Worm (Caenorhabditis elegans) whole organism, young adult: ENCODE measurements around the gene swan-1.

Experiments used
- B0035.1 ChIP-seq: sonication (generic microtip); optimal IDR thresholded peaks from 2 replicates; lab custom pipeline; 2016; ENCODE audit warnings: missing genetic modification characterization, mild to moderate bottlenecking, missing compliant biosample characterization, missing genotype, missing genetic modification reagents
- B0336.3 ChIP-seq: fragments of 200-800 bp; sonication (Bioruptor generic); IDR thresholded peaks from 2 replicates; pipeline ENCODE4 v1.3.6; 2022; ENCODE audit warnings: missing genetic modification characterization, missing compliant biosample characterization
- F22D6.2 ChIP-seq: sonication (generic microtip); optimal IDR thresholded peaks from 2 replicates; lab custom pipeline; 2016; ENCODE audit warnings: mild to moderate bottlenecking, missing genetic modification characterization, missing compliant biosample characterization
- F37B4.10 ChIP-seq: fragments of 200-800 bp; sonication (Bioruptor generic); IDR thresholded peaks from 2 replicates; pipeline ENCODE4 v1.3.6; 2022; ENCODE audit warnings: missing genetic modification characterization, missing compliant biosample characterization
- K11D2.4 ChIP-seq: fragments of 200-800 bp; sonication (Bioruptor generic); IDR thresholded peaks from 2 replicates; pipeline ENCODE4 v1.3.6; 2022; ENCODE audit warnings: missing genetic modification reagents, missing genetic modification characterization, missing compliant biosample characterization
- K12H6.12 ChIP-seq: fragments of 200-800 bp; sonication (Bioruptor generic); optimal IDR thresholded peaks from 2 replicates; lab custom pipeline; 2018; ENCODE audit warnings: mild to moderate bottlenecking, missing genetic modification characterization, missing compliant biosample characterization
- Y53G8AR.9 ChIP-seq: fragments of 200-800 bp; sonication (Bioruptor generic); conservative IDR thresholded peaks from 2 replicates; pipeline ENCODE4 v1.3.6; 2022; ENCODE audit warnings: missing genetic modification reagents, missing genetic modification characterization, missing compliant biosample characterization
- Y56A3A.18 ChIP-seq: fragments of 200-800 bp; sonication (Bioruptor generic); IDR thresholded peaks from 2 replicates; pipeline ENCODE4 v1.3.6; 2022; ENCODE audit warnings: missing genetic modification reagents, missing genetic modification characterization, missing compliant biosample characterization
- Y95B8A.8 ChIP-seq: fragments of 200-800 bp; sonication (Bioruptor generic); IDR thresholded peaks from 2 replicates; pipeline ENCODE4 v1.3.6; 2022; ENCODE audit warnings: missing genetic modification reagents, missing genetic modification characterization, missing compliant biosample characterization
- ZK185.1 ChIP-seq: sonication (generic microtip); optimal IDR thresholded peaks from 2 replicates; lab custom pipeline; 2016; ENCODE audit warnings: mild to moderate bottlenecking, missing genetic modification characterization, missing compliant biosample characterization; ENCODE audit not compliant: poor library complexity, severe bottlenecking
- ama-1 ChIP-seq, 3 experiments: fragments of 150-350 bp in 1 of 3; sonication (generic microtip) in 2 of 3; optimal IDR thresholded peaks; 2 replicates each; lab custom pipeline; 2014 to 2018; ENCODE audit warnings: missing biosample characterization in 2 of 3, missing genetic modification characterization in 2 of 3, missing genetic modification reagents in 2 of 3
- athp-1 ChIP-seq: sonication (generic microtip); optimal IDR thresholded peaks from 2 replicates; lab custom pipeline; 2017; ENCODE audit warnings: mild to moderate bottlenecking, missing genetic modification characterization, missing compliant biosample characterization
- ccch-3 ChIP-seq: fragments of 200-800 bp; sonication (Bioruptor generic); optimal IDR thresholded peaks from 2 replicates; lab custom pipeline; 2018; ENCODE audit warnings: mild to moderate bottlenecking, missing genetic modification characterization, missing compliant biosample characterization
- cebp-1 ChIP-seq, 2 experiments: fragments of 200-800 bp in 1 of 2; sonication (Bioruptor generic) in 1 of 2; sonication (generic microtip) in 1 of 2; IDR thresholded peaks in 1 of 2; optimal IDR thresholded peaks in 1 of 2; 2 replicates each; pipeline versions ENCODE4 v1.3.6 to Lab custom; 2017 to 2022; ENCODE audit warnings: missing compliant biosample characterization in 2 of 2, missing genetic modification characterization in 2 of 2, mild to moderate bottlenecking in 1 of 2, missing genetic modification reagents in 1 of 2, moderate library complexity in 1 of 2
- ceh-100 ChIP-seq: fragments of 200-800 bp; sonication (Bioruptor generic); IDR thresholded peaks from 2 replicates; pipeline ENCODE4 v1.3.6; 2022; ENCODE audit warnings: missing genetic modification reagents, missing genetic modification characterization, missing compliant biosample characterization
- ceh-27 ChIP-seq: fragments of 200-800 bp; sonication (Bioruptor generic); optimal IDR thresholded peaks from 2 replicates; lab custom pipeline; 2018; ENCODE audit warnings: mild to moderate bottlenecking, missing genetic modification characterization, moderate library complexity, missing compliant biosample characterization
- dox-1 ChIP-seq: fragments of 200-800 bp; sonication (Bioruptor generic); IDR thresholded peaks from 2 replicates; pipeline ENCODE4 v1.3.6; 2022; ENCODE audit warnings: missing genetic modification reagents, missing genetic modification characterization, missing compliant biosample characterization
- dpl-1 ChIP-seq: fragments of 150-350 bp; optimal IDR thresholded peaks from 2 replicates; lab custom pipeline; 2014; ENCODE audit warnings: missing biosample characterization, missing genetic modification reagents, missing genetic modification characterization
- egl-18 ChIP-seq: fragments of 200-800 bp; sonication (Bioruptor generic); IDR thresholded peaks from 2 replicates; pipeline ENCODE4 v1.3.6; 2022; ENCODE audit warnings: missing genetic modification reagents, missing genetic modification characterization, missing compliant biosample characterization
- fkh-3 ChIP-seq: sonication (generic microtip); optimal IDR thresholded peaks from 2 replicates; lab custom pipeline; 2016; ENCODE audit warnings: mild to moderate bottlenecking, missing genetic modification characterization, missing compliant biosample characterization
- gei-17 ChIP-seq: fragments of 200-800 bp; sonication (Bioruptor generic); optimal IDR thresholded peaks from 2 replicates; lab custom pipeline; 2018; ENCODE audit warnings: mild to moderate bottlenecking, missing genetic modification characterization, missing compliant biosample characterization
- hmg-1.2 ChIP-seq: fragments of 200-800 bp; sonication (Bioruptor generic); IDR thresholded peaks from 2 replicates; pipeline ENCODE4 v1.3.6; 2022; ENCODE audit warnings: missing genetic modification reagents, missing genetic modification characterization, missing compliant biosample characterization
- let-526 ChIP-seq: fragments of 200-800 bp; sonication (Bioruptor generic); IDR thresholded peaks from 2 replicates; pipeline ENCODE4 v1.3.6; 2022; ENCODE audit warnings: missing genetic modification reagents, missing genetic modification characterization, missing compliant biosample characterization
- let-607 ChIP-seq, 2 experiments: fragments of 200-800 bp in 1 of 2; sonication (Bioruptor generic) in 1 of 2; sonication (generic microtip) in 1 of 2; optimal IDR thresholded peaks; 2 replicates each; lab custom pipeline; 2016 to 2018; ENCODE audit warnings: mild to moderate bottlenecking in 2 of 2, missing compliant biosample characterization in 2 of 2, missing genetic modification characterization in 2 of 2, moderate library complexity in 2 of 2, missing genotype in 1 of 2
- lin-35 ChIP-seq, 3 experiments: fragments of 150-350 bp in 2 of 3; sonication (generic microtip) in 1 of 3; optimal IDR thresholded peaks; 2 replicates each; lab custom pipeline; 2014 to 2018; ENCODE audit warnings: missing biosample characterization in 3 of 3, missing genetic modification characterization in 3 of 3, missing genetic modification reagents in 3 of 3
- lin-40 ChIP-seq: sonication (generic microtip); optimal IDR thresholded peaks from 2 replicates; lab custom pipeline; 2016; ENCODE audit warnings: missing genetic modification characterization, mild to moderate bottlenecking, missing compliant biosample characterization, missing genotype, missing genetic modification reagents
- lin-54 ChIP-seq: fragments of 200-800 bp; sonication (Bioruptor generic); optimal IDR thresholded peaks from 2 replicates; lab custom pipeline; 2018; ENCODE audit warnings: mild to moderate bottlenecking, missing genetic modification characterization, missing compliant biosample characterization
- lir-1 ChIP-seq: fragments of 200-800 bp; sonication (Bioruptor generic); conservative IDR thresholded peaks from 2 replicates; pipeline ENCODE4 v1.3.6; 2022; ENCODE audit warnings: missing genetic modification reagents, missing genetic modification characterization, missing compliant biosample characterization
- madf-10 ChIP-seq: sonication (generic microtip); optimal IDR thresholded peaks from 2 replicates; lab custom pipeline; 2016; ENCODE audit warnings: mild to moderate bottlenecking, missing genetic modification characterization, missing compliant biosample characterization
- mcd-1 ChIP-seq: fragments of 200-800 bp; sonication (Bioruptor generic); IDR thresholded peaks from 2 replicates; pipeline ENCODE4 v1.3.6; 2022; ENCODE audit warnings: missing genetic modification reagents, missing genetic modification characterization, missing compliant biosample characterization
- mxl-1 ChIP-seq: sonication (generic microtip); optimal IDR thresholded peaks from 2 replicates; lab custom pipeline; 2016; ENCODE audit warnings: missing genetic modification characterization, missing compliant biosample characterization
- nhr-27 ChIP-seq: fragments of 200-800 bp; sonication (Bioruptor generic); optimal IDR thresholded peaks from 2 replicates; lab custom pipeline; 2018; ENCODE audit warnings: mild to moderate bottlenecking, missing genetic modification characterization, moderate library complexity, missing compliant biosample characterization
- nhr-80 ChIP-seq: sonication (generic microtip); optimal IDR thresholded peaks from 2 replicates; lab custom pipeline; 2016; ENCODE audit warnings: missing genetic modification characterization, missing compliant biosample characterization
- nhr-90 ChIP-seq: sonication (generic microtip); optimal IDR thresholded peaks from 2 replicates; lab custom pipeline; 2016; ENCODE audit warnings: missing genotype, mild to moderate bottlenecking, missing genetic modification characterization, missing compliant biosample characterization
- pbrm-1 ChIP-seq: fragments of 200-800 bp; sonication (Bioruptor generic); IDR thresholded peaks from 2 replicates; pipeline ENCODE4 v1.3.6; 2022; ENCODE audit warnings: missing genetic modification reagents, missing genetic modification characterization, missing compliant biosample characterization
- repo-1 ChIP-seq: sonication (generic microtip); optimal IDR thresholded peaks from 2 replicates; lab custom pipeline; 2017; ENCODE audit warnings: mild to moderate bottlenecking, missing genetic modification characterization, missing compliant biosample characterization
- snpc-4 ChIP-seq, 5 experiments: fragments of 150-350 bp in 1 of 5; sonication (generic microtip) in 4 of 5; optimal IDR thresholded peaks; 2 replicates each; lab custom pipeline; 2014 to 2018; ENCODE audit warnings: missing genetic modification characterization in 5 of 5, missing biosample characterization in 3 of 5, antibody characterized with exemption in 2 of 5, mild to moderate bottlenecking in 2 of 5, missing compliant biosample characterization in 2 of 5, missing genotype in 2 of 5, moderate library complexity in 2 of 5, missing genetic modification reagents in 1 of 5
- somi-1 ChIP-seq: fragments of 200-800 bp; sonication (Bioruptor generic); optimal IDR thresholded peaks from 2 replicates; lab custom pipeline; 2018; ENCODE audit warnings: mild to moderate bottlenecking, missing genetic modification characterization, missing compliant biosample characterization
- tbp1 ChIP-seq: fragments of 200-800 bp; sonication (Bioruptor generic); optimal IDR thresholded peaks from 2 replicates; lab custom pipeline; 2018; ENCODE audit warnings: mild to moderate bottlenecking, missing genetic modification characterization, missing compliant biosample characterization
- tlf-1 ChIP-seq: fragments of 200-800 bp; sonication (Bioruptor generic); optimal IDR thresholded peaks from 2 replicates; lab custom pipeline; 2018; ENCODE audit warnings: mild to moderate bottlenecking, missing genetic modification characterization, missing compliant biosample characterization
- unc-62 ChIP-seq: fragments of 150-350 bp; optimal IDR thresholded peaks from 2 replicates; lab custom pipeline; 2014; ENCODE audit warnings: missing biosample characterization, missing genetic modification reagents, missing genetic modification characterization
- zfh-2 ChIP-seq: fragments of 200-800 bp; sonication (Bioruptor generic); conservative IDR thresholded peaks from 2 replicates; pipeline ENCODE4 v1.3.6; 2022; ENCODE audit warnings: missing genetic modification reagents, missing genetic modification characterization, missing compliant biosample characterization
- ztf-18 ChIP-seq: sonication (generic microtip); optimal IDR thresholded peaks from 2 replicates; lab custom pipeline; 2016; ENCODE audit warnings: missing genotype, mild to moderate bottlenecking, missing genetic modification characterization, missing compliant biosample characterization
- ztf-6 ChIP-seq: fragments of 200-800 bp; sonication (Bioruptor generic); IDR thresholded peaks from 2 replicates; pipeline ENCODE4 v1.3.6; 2022; ENCODE audit warnings: missing genetic modification reagents, missing genetic modification characterization, missing compliant biosample characterization

The swan-1 gene

DNA sequence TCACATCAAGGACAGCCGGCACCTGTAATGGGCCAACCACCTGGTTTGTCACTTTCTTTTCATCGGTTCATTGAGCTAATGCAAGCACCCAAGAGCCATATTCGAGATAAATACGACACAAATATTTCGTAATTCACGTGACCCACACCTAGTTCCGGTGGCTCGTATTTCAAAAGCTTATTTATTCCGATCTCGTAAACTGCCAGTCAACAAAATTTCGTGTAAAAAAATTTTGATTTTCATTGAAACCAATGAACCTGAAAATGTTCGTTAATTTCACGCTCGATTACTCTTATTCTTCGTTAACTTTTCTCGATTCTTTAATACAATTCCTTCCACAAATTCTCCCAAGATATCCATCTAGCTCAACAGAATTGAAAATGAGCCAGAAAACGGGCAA is 16.9 kb downstream of the swan-1 start:
- no peak for TF ChIP-seq ztf-18 (tag; lab: Kevin White, UChicago)
- TF ChIP-seq cebp-1 (GFP tag; IDR thresholded peaks at IDR 0.05; lab: Robert Waterston, UW), result no peak
- peak; percentile 57 for TF ChIP-seq cebp-1 (tag; optimal IDR thresholded peaks at IDR 0.05; lab: Kevin White, UChicago)
- TF ChIP-seq, all 124 proteins: peak for 1

DNA sequence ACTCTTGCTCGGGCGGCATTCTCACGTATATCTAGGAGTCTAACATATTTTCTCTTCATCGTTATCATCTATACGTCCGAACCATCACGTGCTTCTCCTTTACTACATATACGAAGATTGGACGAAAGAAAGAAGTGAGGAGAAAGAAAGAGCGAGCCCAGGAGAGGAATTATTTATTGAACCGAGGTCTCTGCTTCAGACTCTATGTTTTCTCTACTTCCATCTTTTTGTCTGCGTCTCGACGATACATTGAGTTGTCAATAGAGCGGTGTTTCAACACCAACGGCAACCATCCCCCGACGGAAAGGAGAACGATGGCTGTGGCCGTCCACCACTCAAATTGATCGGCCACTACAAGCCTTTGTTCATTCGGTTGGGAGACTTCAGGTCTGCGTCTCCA is 17.7 kb downstream of the swan-1 start:
- TF ChIP-seq snpc-4 (GFP tag; optimal IDR thresholded peaks at IDR 0.05; lab: Kevin White, UChicago), result no peak
- peak; percentile 16 to 64 (median 48) for TF ChIP-seq snpc-4 (tag; optimal IDR thresholded peaks at IDR 0.05; lab: Kevin White, UChicago)
- no peak for TF ChIP-seq ztf-6 (GFP tag; lab: Robert Waterston, UW)
- peak; percentile 93 for TF ChIP-seq nhr-80 (tag; lab: Kevin White, UChicago)
- no peak for TF ChIP-seq F37B4.10 (GFP tag; lab: Robert Waterston, UW)
- TF ChIP-seq pbrm-1 (GFP tag; lab: Robert Waterston, UW), result 0 out of 2 replicates have a peak, but pooled peaks have one; percentile 24
- TF ChIP-seq dox-1 (GFP tag; lab: Robert Waterston, UW), result peak; percentile 79
- TF ChIP-seq B0336.3, result peak; percentile 39; the same call in 1 of the 2 replicates
- TF ChIP-seq tbp1 (GFP tag; lab: Kevin White, UChicago), result peak; percentile 22
- TF ChIP-seq zfh-2 (GFP tag; lab: Robert Waterston, UW), result peak; percentile 85
- no peak for TF ChIP-seq F22D6.2 (tag; lab: Kevin White, UChicago)
- peak; percentile 73; the same call in 1 of the 2 replicates for TF ChIP-seq Y95B8A.8
- TF ChIP-seq ZK185.1 (tag; lab: Kevin White, UChicago), result peak; percentile 7
- 0 out of 2 replicates have a peak, but pooled peaks have one; percentile 51 for TF ChIP-seq Y56A3A.18
- peak; percentile 72; the same call in 1 of the 2 replicates for TF ChIP-seq cebp-1 (GFP tag; IDR thresholded peaks at IDR 0.05; lab: Robert Waterston, UW)
- peak; percentile 88 for TF ChIP-seq cebp-1 (tag; optimal IDR thresholded peaks at IDR 0.05; lab: Kevin White, UChicago)
- no peak for TF ChIP-seq nhr-27 (tag; lab: Kevin White, UChicago)
- peak; percentile 44 for TF ChIP-seq unc-62 (GFP tag; lab: Kevin White, UChicago)
- TF ChIP-seq K11D2.4, result 0 out of 2 replicates have a peak, but pooled peaks have one; percentile 27
- no peak for TF ChIP-seq fkh-3 (tag; lab: Kevin White, UChicago)
- no peak for TF ChIP-seq B0035.1
- TF ChIP-seq mcd-1 (GFP tag; lab: Robert Waterston, UW), result peak; percentile 79
- TF ChIP-seq mxl-1 (tag; lab: Kevin White, UChicago), result no peak
- peak; percentile 76 for TF ChIP-seq ceh-27
- TF ChIP-seq nhr-90, result peak; percentile 23
- peak; percentile 48 for TF ChIP-seq ztf-18 (tag; lab: Kevin White, UChicago)
- peak; percentile 25; the same call in 1 of the 2 replicates for TF ChIP-seq ceh-100 (GFP tag; lab: Robert Waterston, UW)
- TF ChIP-seq madf-10 (tag; lab: Kevin White, UChicago), result peak; percentile 61
- no peak for TF ChIP-seq lir-1 (GFP tag; lab: Robert Waterston, UW)
- TF ChIP-seq somi-1 (GFP tag; lab: Kevin White, UChicago), result peak; percentile 20
- peak; percentile 26 for TF ChIP-seq tlf-1 (GFP tag; lab: Kevin White, UChicago)
- TF ChIP-seq repo-1, result no peak
- TF ChIP-seq lin-54 (GFP tag; lab: Kevin White, UChicago), result peak; percentile 51
- peak; percentile 12 for TF ChIP-seq ama-1 (optimal IDR thresholded peaks at IDR 0.05; lab: Kevin White, UChicago)
- TF ChIP-seq ama-1 (GFP tag; optimal IDR thresholded peaks at IDR 0.05; lab: Kevin White, UChicago), result no peak
- TF ChIP-seq athp-1 (tag; lab: Kevin White, UChicago), result peak; percentile 1
- peak; percentile 1 for TF ChIP-seq dpl-1 (GFP tag; lab: Kevin White, UChicago)
- no peak for TF ChIP-seq Y53G8AR.9 (GFP tag; lab: Robert Waterston, UW)
- peak; percentile 84 for TF ChIP-seq K12H6.12 (tag; lab: Kevin White, UChicago)
- no peak for TF ChIP-seq ccch-3 (GFP tag; lab: Kevin White, UChicago)
- TF ChIP-seq let-526 (GFP tag; lab: Robert Waterston, UW), result peak; percentile 61; the same call in 1 of the 2 replicates
- peak; percentile 59; the same call in 1 of the 2 replicates for TF ChIP-seq hmg-1.2 (GFP tag; lab: Robert Waterston, UW)
- no peak for TF ChIP-seq egl-18 (GFP tag; lab: Robert Waterston, UW)
- TF ChIP-seq gei-17 (GFP tag; lab: Kevin White, UChicago), result no peak
- TF ChIP-seq lin-40 (tag; lab: Kevin White, UChicago), result peak; percentile 62
- peak in 1 of 2 experiments; percentile 41 for TF ChIP-seq let-607 (tag; optimal IDR thresholded peaks at IDR 0.05; lab: Kevin White, UChicago)
- TF ChIP-seq lin-35 (GFP tag; optimal IDR thresholded peaks at IDR 0.05; lab: Kevin White, UChicago), result peak in 1 of 3 experiments; percentile 56
